Fruit fly (Drosophila melanogaster): ENCODE measurements around the gene CG18563.
A peak's percentile ranks its signal among the peaks of the same experiment; 100 is the strongest.

CG18563 gene

DNA sequence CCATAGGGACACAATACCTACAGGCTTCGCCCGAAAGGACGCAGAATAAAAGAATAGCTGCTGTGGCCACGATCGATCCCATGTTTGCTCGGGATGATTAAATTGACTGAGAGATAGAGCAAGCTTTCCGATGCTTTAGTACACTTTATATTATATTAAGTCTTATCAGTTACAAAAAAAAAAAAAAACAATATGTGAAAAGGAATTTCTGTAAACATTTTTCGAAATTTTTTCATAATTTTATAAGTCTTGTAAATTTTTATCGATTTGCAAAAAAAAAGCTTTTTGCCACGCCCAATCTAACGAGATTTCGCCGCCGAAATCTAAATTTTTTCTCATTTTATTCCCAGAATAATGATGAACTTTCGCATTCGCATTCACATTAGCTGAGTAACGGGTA is at the start of gene CG18563:
Gene CG18563 (minus strand): TSS at position 101 of the 400 bp plus-strand sequence.
- TF ChIP-seq noc (tag; optimal IDR thresholded peaks at IDR 0.05): no peak

DNA sequence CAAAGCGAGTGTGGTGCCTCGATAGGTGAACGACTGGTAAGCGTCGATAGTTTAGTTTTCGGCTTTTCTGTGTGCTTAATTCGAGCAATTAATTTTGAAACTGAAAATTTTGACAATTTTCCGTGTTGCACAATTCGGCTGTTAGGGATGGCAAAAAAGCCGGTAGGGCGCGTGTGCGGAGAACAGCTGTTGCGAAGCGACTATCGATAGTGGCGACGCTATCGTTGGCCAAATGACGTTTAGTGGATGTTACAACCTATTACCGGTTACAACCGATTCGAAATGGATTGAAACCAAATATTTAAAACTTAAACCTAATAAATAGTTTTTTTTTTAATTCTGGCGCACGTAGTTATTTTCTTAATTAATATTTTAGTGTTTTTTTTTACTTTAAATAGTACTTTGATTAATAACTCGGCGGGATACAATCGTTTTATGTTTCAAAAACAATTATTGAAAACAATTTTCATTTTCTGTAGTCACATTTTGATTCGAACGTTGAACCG is 43.2 kb upstream of the CG18563 start, which contains the start of the genes mEFTs and Dhc36C:
Gene mEFTs (minus strand): TSS at position 161 of the 506 bp plus-strand sequence.
Gene Dhc36C (plus strand): TSS at position 456 of the 506 bp plus-strand sequence.
- no peak for TF ChIP-seq noc (tag; optimal IDR thresholded peaks at IDR 0.05)

DNA sequence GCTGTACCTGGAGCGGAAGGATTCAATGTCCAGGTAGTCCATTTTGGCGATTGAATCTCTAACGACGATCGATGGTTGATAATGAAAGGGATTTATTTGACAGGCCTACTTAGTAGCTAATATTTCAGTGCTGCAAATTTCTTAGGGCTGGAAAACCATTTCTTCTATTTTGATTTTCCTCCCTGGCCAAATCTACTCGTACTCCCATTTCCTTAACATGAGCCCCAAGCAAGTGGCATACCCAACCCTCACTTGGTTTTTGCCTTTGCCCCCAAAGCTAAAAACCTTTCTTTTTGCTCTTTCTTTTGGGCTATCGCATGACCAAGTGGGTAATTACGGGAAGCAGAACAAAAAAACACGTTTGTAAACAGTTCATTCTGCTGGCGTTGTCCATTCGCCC is 40.9 kb upstream of the CG18563 start, which contains the start of gene CG15142:
Gene CG15142 (minus strand): TSS at position 101 of the 400 bp plus-strand sequence.
- no peak for TF ChIP-seq noc (tag; optimal IDR thresholded peaks at IDR 0.05)

DNA sequence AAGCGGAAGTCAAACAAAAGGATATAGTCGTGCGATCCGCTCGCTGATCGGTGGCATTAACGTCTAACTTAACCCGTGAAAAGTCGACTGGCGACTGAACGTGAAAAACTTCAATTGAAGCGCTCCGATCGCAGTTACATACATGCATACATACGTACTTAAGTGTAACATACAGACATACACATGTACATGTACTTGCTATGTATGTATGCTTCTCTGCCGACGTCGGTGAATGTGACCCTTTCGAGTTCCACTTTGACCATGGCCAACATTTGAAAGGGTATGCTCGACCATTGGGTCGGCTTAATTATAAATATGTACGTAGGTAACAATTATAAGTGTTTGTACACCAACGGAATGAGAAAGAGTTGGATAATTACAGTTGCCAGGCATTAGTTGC is 39.3 kb upstream of the CG18563 start, which contains the start of gene qua:
Gene qua (minus strand): TSS at position 101 of the 400 bp plus-strand sequence.
- TF ChIP-seq noc (tag; optimal IDR thresholded peaks at IDR 0.05): no peak

DNA sequence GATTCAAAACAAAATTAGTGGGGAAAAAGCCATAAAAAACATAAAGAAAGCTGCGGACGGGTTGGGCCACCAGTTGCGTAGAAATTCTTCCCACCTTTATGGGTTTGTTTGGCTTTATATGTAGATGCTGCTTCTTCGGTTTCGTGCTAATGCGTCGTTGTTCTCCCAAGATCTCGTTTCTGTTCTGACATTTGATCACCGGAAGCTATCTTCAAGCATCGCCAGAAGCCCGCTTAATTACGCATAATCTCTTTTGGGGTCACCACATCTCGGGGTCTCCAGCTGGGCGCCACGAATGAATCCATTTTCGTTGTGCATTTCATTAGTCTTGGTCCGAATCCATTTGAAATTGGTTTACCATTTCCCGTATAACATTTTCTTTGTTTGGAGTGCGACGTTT is 37.9 kb upstream of the CG18563 start:
- no peak for TF ChIP-seq noc (tag; optimal IDR thresholded peaks at IDR 0.05)

DNA sequence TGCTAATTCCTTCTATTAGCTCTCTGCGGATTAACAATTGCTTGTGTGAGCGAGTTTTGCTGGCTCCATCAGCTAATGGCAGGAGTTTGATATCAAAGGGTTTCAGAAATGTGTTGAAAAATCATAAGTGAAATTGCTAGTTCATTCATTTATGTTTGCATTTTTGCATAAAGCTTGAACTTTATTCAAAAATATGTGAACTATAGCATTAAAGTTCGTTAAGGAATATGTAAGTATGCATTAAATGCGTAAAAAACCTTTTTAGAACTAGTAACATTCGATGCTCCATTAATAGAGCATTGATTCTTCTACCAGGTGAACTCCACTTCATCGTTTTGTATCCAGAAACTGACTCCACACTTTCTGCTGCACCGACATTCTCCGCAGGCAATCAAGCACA is 34.8 kb upstream of the CG18563 start:
- no peak for TF ChIP-seq noc (tag; optimal IDR thresholded peaks at IDR 0.05)

DNA sequence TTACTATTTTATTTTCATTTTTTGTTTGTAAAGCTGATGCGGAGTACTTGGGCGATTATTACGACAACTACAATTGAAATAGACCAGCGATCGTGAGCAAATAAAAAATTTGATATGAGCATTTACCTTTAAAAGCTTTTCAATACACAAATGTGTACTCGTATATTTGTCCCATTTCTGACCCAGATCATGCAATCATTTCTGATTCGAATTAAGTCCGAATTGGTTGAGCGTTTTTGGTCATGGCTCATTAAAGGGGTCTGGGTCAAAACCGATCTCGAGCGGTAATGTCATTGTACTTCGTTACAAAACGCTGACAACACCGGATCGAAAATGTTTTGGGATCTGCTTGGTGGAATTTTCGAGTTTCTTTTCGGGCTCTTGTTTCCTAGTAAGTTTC is 28.4 kb upstream of the CG18563 start, which contains the start of gene CG43220:
Gene CG43220 (plus strand): TSS at position 301 of the 400 bp plus-strand sequence.
- no peak for TF ChIP-seq noc (tag; optimal IDR thresholded peaks at IDR 0.05)

DNA sequence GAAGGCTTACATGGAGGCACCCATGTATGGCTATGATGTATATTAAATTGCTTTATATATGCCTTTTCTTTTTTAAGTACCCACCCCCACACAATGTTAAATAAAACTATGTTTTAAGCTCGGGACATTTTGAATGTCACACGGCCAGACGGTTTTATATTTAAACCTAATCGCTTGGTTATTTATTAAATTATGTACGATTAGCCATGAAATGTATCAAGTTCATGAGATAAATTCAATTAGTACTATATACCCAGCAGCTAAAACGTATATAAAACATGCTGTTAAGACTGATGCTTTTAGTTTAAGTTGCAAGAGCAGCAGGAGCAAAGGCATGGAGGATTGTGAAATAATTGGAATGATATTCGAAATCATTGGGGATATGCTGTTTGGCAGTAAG is 27.6 kb upstream of the CG18563 start, which contains the start of the genes CG43221 and CG43645:
Gene CG43221 (plus strand): TSS at position 301 of the 400 bp plus-strand sequence.
Gene CG43645 (plus strand): TSS at position 301 of the 400 bp plus-strand sequence.
- no peak for TF ChIP-seq noc (tag; optimal IDR thresholded peaks at IDR 0.05)

DNA sequence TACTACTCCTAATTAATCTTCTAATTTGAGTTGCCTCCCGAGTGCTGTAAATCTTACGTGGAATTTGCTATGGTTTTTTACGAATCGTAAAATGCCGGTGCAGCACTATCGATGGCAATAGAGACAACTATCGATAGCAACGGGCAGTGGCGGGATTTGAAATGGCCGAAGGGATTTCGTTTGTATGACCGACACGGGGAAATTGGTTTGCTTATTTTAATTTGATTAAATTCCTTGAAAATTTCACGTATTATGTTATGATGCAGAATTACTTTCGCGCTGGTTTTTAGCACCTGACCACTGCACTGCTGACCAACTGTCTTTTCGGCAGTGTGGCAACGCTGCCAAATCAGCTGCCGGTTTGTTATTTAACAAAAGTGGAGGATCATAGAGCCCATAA is 26.3 kb upstream of the CG18563 start, which contains the start of the genes GCS2beta and CG5131:
Gene GCS2beta (minus strand): TSS at position 134 of the 400 bp plus-strand sequence.
Gene CG5131 (plus strand): TSS at position 328 of the 400 bp plus-strand sequence.
- peak; percentile 90 for TF ChIP-seq noc (tag; optimal IDR thresholded peaks at IDR 0.05)

DNA sequence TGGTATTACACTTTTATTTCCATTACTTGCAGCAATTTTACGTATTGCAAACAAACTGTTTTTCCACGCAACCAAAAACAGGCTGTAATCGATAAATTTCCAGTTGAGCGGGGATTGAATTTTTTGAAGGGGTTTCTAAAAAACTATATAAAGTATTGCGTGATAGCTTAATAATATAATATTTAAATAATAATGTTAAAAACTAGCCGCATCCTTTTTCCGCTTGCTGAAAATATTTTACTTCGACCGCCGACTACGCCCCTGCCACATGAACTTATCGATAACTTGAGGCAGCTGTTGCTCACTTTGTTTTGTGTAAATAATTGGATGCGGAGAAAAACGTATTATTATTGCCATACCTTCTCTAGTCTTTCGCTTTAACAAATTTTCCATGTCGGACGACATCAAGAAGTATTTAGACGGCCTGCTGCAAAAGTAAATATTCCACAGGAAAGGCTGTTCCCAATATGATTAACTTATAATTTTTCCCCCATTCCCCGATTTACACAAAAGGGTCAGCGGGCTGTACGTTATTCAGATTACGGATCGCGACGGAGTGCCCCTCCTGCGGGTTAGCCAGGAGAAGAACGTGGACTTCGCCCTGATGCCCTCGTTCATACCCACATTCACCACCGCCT is 23.2 kb upstream of the CG18563 start, which contains the start of the genes fws and Lamtor3:
Gene fws (minus strand): TSS at position 87 of the 638 bp plus-strand sequence.
Gene Lamtor3 (plus strand): TSS at position 289 of the 638 bp plus-strand sequence.
- TF ChIP-seq noc (tag; optimal IDR thresholded peaks at IDR 0.05): peak; percentile 96

DNA sequence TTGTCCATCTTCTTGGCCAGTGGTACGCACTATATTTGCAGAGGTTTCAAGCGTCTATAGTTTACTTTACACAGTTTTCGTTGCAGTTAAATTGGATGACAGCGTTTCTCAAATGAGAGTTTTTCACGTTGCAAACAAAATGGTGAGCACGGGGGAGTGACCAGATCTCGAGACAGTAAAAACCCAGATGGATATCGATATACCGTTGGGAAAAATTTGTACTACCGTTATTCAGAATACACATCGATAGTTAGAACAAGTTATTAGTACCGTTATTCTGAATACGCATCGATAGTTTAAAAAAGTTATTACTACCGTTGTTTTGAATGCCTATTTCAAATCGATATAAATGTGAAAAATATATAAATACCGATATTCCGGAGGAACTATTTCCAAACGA is 19.9 kb upstream of the CG18563 start, which contains the start of gene cass:
Gene cass (minus strand): TSS at position 179 of the 400 bp plus-strand sequence.
- TF ChIP-seq noc (tag; optimal IDR thresholded peaks at IDR 0.05): no peak

DNA sequence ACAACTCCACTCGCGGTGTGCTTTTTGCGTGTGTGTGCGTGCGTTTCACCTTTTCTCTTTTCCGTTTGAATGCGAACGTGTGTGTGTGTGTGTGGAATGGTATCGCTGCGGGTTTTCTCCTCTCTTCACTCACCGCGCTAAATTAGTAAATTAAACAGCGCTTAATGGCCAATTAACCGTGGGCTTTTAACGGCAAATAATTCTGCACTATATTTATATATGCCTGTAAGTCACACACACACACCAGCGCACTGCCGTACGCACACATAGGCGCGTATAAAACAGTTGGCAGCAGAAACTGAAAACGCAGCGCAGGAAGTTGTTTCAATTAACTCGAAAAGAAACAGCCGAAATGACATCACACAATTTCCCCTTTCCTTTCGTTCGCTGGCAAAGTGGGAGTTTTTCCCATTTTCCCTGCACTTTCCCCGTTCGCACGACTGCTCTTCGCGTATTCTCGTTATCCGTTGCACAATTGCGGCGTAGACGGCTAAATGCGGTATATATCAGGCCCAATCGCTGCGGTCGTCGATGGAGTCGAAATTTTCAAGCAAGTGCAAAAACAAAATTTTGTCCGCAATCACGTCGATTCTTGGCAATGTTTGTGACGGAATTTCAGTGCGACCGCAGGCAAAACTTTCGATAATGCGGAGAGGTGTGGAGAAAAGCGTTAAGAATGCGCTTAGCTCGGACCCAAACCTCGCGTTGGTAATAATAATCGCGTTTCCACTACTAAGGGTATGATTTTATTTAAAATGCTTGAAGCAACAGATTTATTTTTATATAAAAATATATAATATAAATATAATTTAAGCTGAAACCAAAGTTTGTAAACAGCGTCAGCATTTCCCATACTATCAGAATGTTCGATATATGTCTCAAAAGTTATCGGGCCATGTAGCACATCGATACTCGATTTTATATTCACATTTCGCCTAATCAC is 15.0 kb upstream of the CG18563 start, which contains the start of gene BicD:
Gene BicD (minus strand): TSS at position 634 of the 943 bp plus-strand sequence.
- no peak for TF ChIP-seq noc (tag; optimal IDR thresholded peaks at IDR 0.05)

DNA sequence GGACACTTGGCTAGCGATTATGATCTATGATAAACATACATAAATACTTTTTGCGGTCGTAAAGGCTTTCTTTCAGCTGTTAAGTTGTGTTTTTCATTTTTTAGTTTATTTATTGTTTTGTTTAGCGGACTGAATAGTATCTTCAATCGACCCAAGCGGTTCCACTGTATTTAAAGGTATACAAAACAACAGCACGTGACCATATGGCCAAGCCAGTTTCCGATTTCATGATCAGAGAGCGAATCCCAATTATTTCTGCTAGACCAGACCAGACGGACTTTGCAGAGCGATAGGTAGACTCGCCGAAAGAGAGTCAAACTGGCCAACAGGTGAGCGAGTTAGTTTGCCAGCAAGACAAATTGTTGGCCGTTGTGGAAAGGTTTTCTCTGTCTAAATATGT is 13.7 kb upstream of the CG18563 start, which contains the start of gene Sgt:
Gene Sgt (plus strand): TSS at position 80 of the 400 bp plus-strand sequence.
- no peak for TF ChIP-seq noc (tag; optimal IDR thresholded peaks at IDR 0.05)

DNA sequence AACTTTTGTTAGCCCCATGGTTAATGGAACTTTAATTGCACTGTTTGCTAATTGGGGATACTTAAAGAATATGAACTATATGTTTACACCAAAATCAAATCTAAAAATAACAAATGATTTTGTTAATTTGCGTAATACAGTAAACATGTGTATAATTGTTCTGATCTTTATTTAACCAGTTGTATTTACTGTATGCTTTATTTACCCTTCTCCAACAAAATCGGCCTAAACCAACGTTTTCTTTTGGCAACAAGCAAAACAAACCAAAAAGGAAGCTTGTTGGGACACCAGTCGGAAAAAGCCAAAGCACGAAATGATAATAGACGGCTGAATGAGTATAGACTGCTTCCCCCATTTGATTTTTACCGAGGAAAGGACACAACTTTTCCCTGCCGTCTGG is 12.8 kb upstream of the CG18563 start:
- peak; percentile 79 for TF ChIP-seq noc (tag; optimal IDR thresholded peaks at IDR 0.05)

DNA sequence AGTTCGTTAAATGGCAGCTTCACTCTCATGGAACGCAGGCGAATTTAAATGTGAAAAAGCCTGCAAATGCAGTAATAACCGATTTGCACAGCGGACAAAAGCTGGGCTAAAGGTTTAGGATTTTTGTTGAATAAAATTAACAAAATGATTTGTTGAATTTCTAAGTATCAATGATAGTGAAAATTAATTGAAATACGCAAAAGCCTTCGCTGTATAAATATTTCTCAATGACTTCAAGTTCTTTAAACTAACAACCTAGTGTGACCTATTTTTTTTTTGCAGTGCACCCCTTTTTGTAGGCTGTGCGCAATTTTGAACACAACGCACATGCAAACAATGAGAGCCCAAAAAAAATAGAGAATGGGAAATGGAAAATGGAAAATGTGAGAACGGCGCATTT is 9.1 kb upstream of the CG18563 start:
- no peak for TF ChIP-seq noc (tag; optimal IDR thresholded peaks at IDR 0.05)
